Worm (Caenorhabditis elegans): ENCODE results near the gene F57B7.2.

- TF ChIP-seq ztf-11 (tag; optimal IDR thresholded peaks at IDR 0.05) (no peak), ceh-83 (GFP tag; optimal IDR thresholded peaks at IDR 0.05) (no peak), nhr-237 (tag; optimal IDR thresholded peaks at IDR 0.05) (no peak), snpc-4 (tag; optimal IDR thresholded peaks at IDR 0.05) (no peak), pha-4 (tag; optimal IDR thresholded peaks at IDR 0.05) (no peak), lsy-2 (tag; optimal IDR thresholded peaks at IDR 0.05) (no peak), lin-13 (tag; optimal IDR thresholded peaks at IDR 0.05) (no peak), ces-1 (GFP tag; optimal IDR thresholded peaks at IDR 0.05) (no peak), nhr-28 (tag; optimal IDR thresholded peaks at IDR 0.05) (no peak), unc-62 (GFP tag; optimal IDR thresholded peaks at IDR 0.05) (no peak)
Measured at ce11 chrV:11421605-11422004, 21.8 kb downstream of the F57B7.2 start, which contains the start of gene des-2.

Data from whole organism, mixed stage, embryonic.